Fruit fly (Drosophila melanogaster): ENCODE results near the gene CG11590.

Gene CG11590

dm6 chrX:14215834-14216233, 15.9 kb downstream of the CG11590 start (continued):
- TF ChIP-seq Stat92E (GFP tag; optimal IDR thresholded peaks at IDR 0.05) (no peak), sug (tag; optimal IDR thresholded peaks at IDR 0.05) (peak; percentile 8), CG12219 (GFP tag; optimal IDR thresholded peaks at IDR 0.05) (no peak), CG2678 (tag; optimal IDR thresholded peaks at IDR 0.05) (peak; percentile 14), CG2116 (GFP tag; optimal IDR thresholded peaks at IDR 0.05) (no peak), sd (tag; optimal IDR thresholded peaks at IDR 0.05) (peak; percentile 73), nerfin-1 (tag; optimal IDR thresholded peaks at IDR 0.05) (no peak), CG6854 (GFP tag; optimal IDR thresholded peaks at IDR 0.05) (no peak), Ada2b (GFP tag; IDR thresholded peaks at IDR 0.05) (no peak), NFAT (GFP tag; IDR thresholded peaks at IDR 0.05) (no peak), Jarid2 (GFP tag; optimal IDR thresholded peaks at IDR 0.05) (no peak), CG6813 (GFP tag; optimal IDR thresholded peaks at IDR 0.05) (no peak), schlank (tag; optimal IDR thresholded peaks at IDR 0.05) (no peak), sens (GFP tag) (no peak), CTCF (GFP tag; optimal IDR thresholded peaks at IDR 0.05) (no peak), CG6683 (GFP tag; optimal IDR thresholded peaks at IDR 0.05) (no peak), CG10462 (GFP tag; optimal IDR thresholded peaks at IDR 0.05) (no peak), ap (GFP tag; IDR thresholded peaks at IDR 0.05) (no peak), sc (optimal IDR thresholded peaks at IDR 0.05) (no peak), sc (GFP tag; optimal IDR thresholded peaks at IDR 0.05) (no peak), CG3281 (GFP tag; optimal IDR thresholded peaks at IDR 0.05) (peak; percentile 39), CG8765 (GFP tag; IDR thresholded peaks at IDR 0.05) (no peak), dysf (GFP tag; IDR thresholded peaks at IDR 0.05) (peak; percentile 29; the same call in 1 of the 3 replicates)

- TF ChIP-seq pho (GFP tag; optimal IDR thresholded peaks at IDR 0.05) (no peak), lab (GFP tag; optimal IDR thresholded peaks at IDR 0.05) (peak; percentile 1), sna (GFP tag; IDR thresholded peaks at IDR 0.05; ENCODE audit: partially characterized antibody) (no peak), CG15269 (tag; optimal IDR thresholded peaks at IDR 0.05) (no peak), Adf1 (GFP tag; IDR thresholded peaks at IDR 0.05) (no peak), Gsc (GFP tag; IDR thresholded peaks at IDR 0.05) (no peak), CG7786 (GFP tag; optimal IDR thresholded peaks at IDR 0.05) (no peak), CG14014 (GFP tag; IDR thresholded peaks at IDR 0.05) (0 out of 2 replicates have a peak, but pooled peaks have one; percentile 21), CG2678 (tag; optimal IDR thresholded peaks at IDR 0.05) (peak; percentile 18), CG30020 (tag; optimal IDR thresholded peaks at IDR 0.05) (no peak), Hr78 (GFP tag; optimal IDR thresholded peaks at IDR 0.05) (no peak), CG11560 (tag; IDR thresholded peaks at IDR 0.05) (no peak), Six4 (GFP tag; optimal IDR thresholded peaks at IDR 0.05) (no peak), CG30403 (GFP tag; optimal IDR thresholded peaks at IDR 0.05) (peak; percentile 8), CG4617 (GFP tag; optimal IDR thresholded peaks at IDR 0.05; ENCODE audit: borderline replicate concordance) (no peak), CG11504 (tag; optimal IDR thresholded peaks at IDR 0.05) (peak; percentile 23), CG7839 (tag; optimal IDR thresholded peaks at IDR 0.05) (peak; percentile 2), HLHmδ (GFP tag; optimal IDR thresholded peaks at IDR 0.05) (no peak), CG17361 (GFP tag; IDR thresholded peaks at IDR 0.05) (no peak), CG32767 (GFP tag; IDR thresholded peaks at IDR 0.05) (no peak), CG18011 (GFP tag; optimal IDR thresholded peaks at IDR 0.05) (no peak), CG1233 (GFP tag; optimal IDR thresholded peaks at IDR 0.05) (no peak), seq (GFP tag; IDR thresholded peaks at IDR 0.05) (no peak), Hr51 (GFP tag; optimal IDR thresholded peaks at IDR 0.05) (peak in 1 of 2 experiments; percentile 15), CG18262 (tag; optimal IDR thresholded peaks at IDR 0.05) (no peak), CG17359 (tag; optimal IDR thresholded peaks at IDR 0.05) (no peak), Med (GFP tag) (peak; percentile 16), phol (tag; optimal IDR thresholded peaks at IDR 0.05) (no peak), Sox102F (GFP tag; optimal IDR thresholded peaks at IDR 0.05) (peak; percentile 12)
These were observed 16.9 kb downstream of the CG11590 start for dm6 chrX:14216844-14217243.

Data from whole organism, embryonic.